Fruit fly (Drosophila melanogaster) whole organism, larva: ENCODE measurements around the gene CG13062.

Experiments
- noc ChIP-seq: fragments of 200-800 bp; sonication (Bioruptor generic); optimal IDR thresholded peaks from 3 replicates; lab custom pipeline; 2019; ENCODE audit warnings: missing biosample characterization, mild to moderate bottlenecking, missing genetic modification characterization, moderate library complexity

CG13062 gene

dm6 chr3L:16288322-16288721 lies 25.8 kb upstream of the CG13062 start, which contains the start of gene CG13046:
CG13046 (minus strand) TSS chr3L:16288422.
- no peak for TF ChIP-seq noc (tag; lab: Kevin White, UChicago)

dm6 chr3L:16289067-16289466 lies 25.0 kb upstream of the CG13062 start:
- TF ChIP-seq noc (tag; lab: Kevin White, UChicago), result no peak

- TF ChIP-seq noc (tag; lab: Kevin White, UChicago), result no peak
These were observed 23.2 kb upstream of the CG13062 start, which contains the start of gene CG13045 for dm6 chr3L:16290850-16291249. CG13045 (minus strand) TSS chr3L:16290950.

- TF ChIP-seq noc (tag; lab: Kevin White, UChicago), result no peak
These were observed 22.4 kb upstream of the CG13062 start for dm6 chr3L:16291678-16292077.

- TF ChIP-seq noc (tag; lab: Kevin White, UChicago), result no peak
These were observed 18.6 kb upstream of the CG13062 start, which contains the start of gene CG4962 for dm6 chr3L:16295447-16295846. CG4962 (minus strand) TSS chr3L:16295547.

- TF ChIP-seq noc (tag; lab: Kevin White, UChicago), result no peak
These were observed 12.9 kb upstream of the CG13062 start, which contains the start of gene CG4982 for dm6 chr3L:16301153-16301552. CG4982 (plus strand) TSS chr3L:16301453.

dm6 chr3L:16303078-16303477 lies 11.0 kb upstream of the CG13062 start, which contains the start of gene CG13044:
CG13044 (minus strand) TSS chr3L:16303178.
- no peak for TF ChIP-seq noc (tag; lab: Kevin White, UChicago)

dm6 chr3L:16303982-16304381 lies 10.1 kb upstream of the CG13062 start, which contains the start of gene CG43249:
CG43249 (plus strand) TSS chr3L:16304282.
- TF ChIP-seq noc (tag; lab: Kevin White, UChicago), result no peak

- no peak for TF ChIP-seq noc (tag; lab: Kevin White, UChicago)
These were observed 8.1 kb upstream of the CG13062 start, which contains the start of the genes CG13043 and CG13063 for dm6 chr3L:16305820-16306650. CG13043 (minus strand) TSS chr3L:16305870. CG13063 (plus strand) TSS chr3L:16306600.

dm6 chr3L:16308380-16308779 lies 5.7 kb upstream of the CG13062 start, which contains the start of gene CG13042:
CG13042 (minus strand) TSS chr3L:16308480.
- TF ChIP-seq noc (tag; lab: Kevin White, UChicago), result no peak

- TF ChIP-seq noc (tag; lab: Kevin White, UChicago), result peak; percentile 61
These were observed 4.1 kb upstream of the CG13062 start for dm6 chr3L:16309972-16310371.

- TF ChIP-seq noc (tag; lab: Kevin White, UChicago), result no peak
These were observed 3.6 kb downstream of the CG13062 start, which contains the start of gene Nplp3 for dm6 chr3L:16317724-16318123. Nplp3 (plus strand) TSS chr3L:16318024.

- TF ChIP-seq noc (tag; lab: Kevin White, UChicago), result no peak
These were observed 5.4 kb downstream of the CG13062 start, which contains the start of the genes CG13041 and CG13060 for dm6 chr3L:16319399-16319906. CG13041 (minus strand) TSS chr3L:16319526. CG13060 (plus strand) TSS chr3L:16319856.

dm6 chr3L:16321172-16321571 lies 7.1 kb downstream of the CG13062 start, which contains the start of gene CG42718:
CG42718 (minus strand) TSS chr3L:16321272.
- TF ChIP-seq noc (tag; lab: Kevin White, UChicago), result no peak

- TF ChIP-seq noc (tag; lab: Kevin White, UChicago), result no peak
These were observed 9.3 kb downstream of the CG13062 start, which contains the start of gene CG13059 for dm6 chr3L:16323372-16323771. CG13059 (plus strand) TSS chr3L:16323672.

dm6 chr3L:16326657-16327056 lies 12.6 kb downstream of the CG13062 start, which contains the start of the genes CG13040 and CG13039:
CG13040 (minus strand) TSS chr3L:16326757.
CG13039 (minus strand) TSS chr3L:16326762.
- no peak for TF ChIP-seq noc (tag; lab: Kevin White, UChicago)
